Worm (Caenorhabditis elegans) whole organism, L2 larva: Measurements from ENCODE around the gene gpa-13.

ENCODE experiments used
- C34F6.9 ChIP-seq: fragments of 150-350 bp; optimal IDR thresholded peaks from 2 replicates; lab custom pipeline; 2014; ENCODE audit warnings: missing biosample characterization, missing genetic modification characterization
- Y55F3AM.14 ChIP-seq: fragments of 200-800 bp; sonication (Bioruptor generic); optimal IDR thresholded peaks from 2 replicates; lab custom pipeline; 2018; ENCODE audit warnings: mild to moderate bottlenecking, missing genetic modification characterization, missing compliant biosample characterization
- ZK546.5 ChIP-seq: sonication (generic microtip); optimal IDR thresholded peaks from 2 replicates; lab custom pipeline; 2017; ENCODE audit warnings: missing biosample characterization, missing genetic modification characterization
- alr-1 ChIP-seq: fragments of 150-350 bp; optimal IDR thresholded peaks from 2 replicates; lab custom pipeline; 2014; ENCODE audit warnings: missing biosample characterization, missing genetic modification characterization
- aly-2 ChIP-seq: fragments of 150-350 bp; optimal IDR thresholded peaks from 2 replicates; lab custom pipeline; 2014; ENCODE audit warnings: missing biosample characterization, missing genetic modification characterization
- ama-1 ChIP-seq: fragments of 150-350 bp; optimal IDR thresholded peaks from 2 replicates; lab custom pipeline; 2018; ENCODE audit warnings: inconsistent platforms
- blmp-1 ChIP-seq: sonication (generic microtip); optimal IDR thresholded peaks from 2 replicates; lab custom pipeline; 2017; ENCODE audit warnings: missing genetic modification characterization, mild to moderate bottlenecking, missing compliant biosample characterization, antibody characterized with exemption, moderate library complexity; ENCODE audit not compliant: insufficient read depth
- ceh-16 ChIP-seq: fragments of 150-350 bp; optimal IDR thresholded peaks from 2 replicates; lab custom pipeline; 2014; ENCODE audit warnings: missing biosample characterization, missing genetic modification characterization
- crh-2 ChIP-seq: sonication (generic microtip); optimal IDR thresholded peaks from 2 replicates; lab custom pipeline; 2017; ENCODE audit warnings: missing biosample characterization, missing genetic modification characterization
- dmd-4 ChIP-seq: sonication (generic microtip); optimal IDR thresholded peaks from 2 replicates; lab custom pipeline; 2017; ENCODE audit warnings: missing biosample characterization, missing genetic modification characterization
- egl-27 ChIP-seq: sonication (generic microtip); optimal IDR thresholded peaks from 3 replicates; lab custom pipeline; 2017; ENCODE audit warnings: missing biosample characterization, missing genetic modification reagents, missing genetic modification characterization
- elt-1 ChIP-seq: fragments of 150-350 bp; optimal IDR thresholded peaks from 2 replicates; lab custom pipeline; 2014; ENCODE audit warnings: missing biosample characterization, missing genetic modification characterization
- elt-3 ChIP-seq: sonication (generic microtip); optimal IDR thresholded peaks from 2 replicates; lab custom pipeline; 2017; ENCODE audit warnings: missing biosample characterization, missing genetic modification characterization
- fos-1 ChIP-seq: fragments of 150-350 bp; optimal IDR thresholded peaks from 2 replicates; lab custom pipeline; 2014; ENCODE audit warnings: missing biosample characterization, missing genetic modification characterization
- gmeb-1 ChIP-seq: fragments of 150-350 bp; optimal IDR thresholded peaks from 2 replicates; lab custom pipeline; 2014; ENCODE audit warnings: missing biosample characterization, missing genetic modification characterization
- lin-11 ChIP-seq: fragments of 150-350 bp; sonication (generic microtip); optimal IDR thresholded peaks from 2 replicates; lab custom pipeline; 2014; ENCODE audit warnings: missing biosample characterization, missing genetic modification characterization, inconsistent platforms, mixed read lengths
- lin-39 ChIP-seq: fragments of 150-350 bp; optimal IDR thresholded peaks from 2 replicates; lab custom pipeline; 2014; ENCODE audit warnings: missing biosample characterization, missing genetic modification reagents, missing genetic modification characterization
- mab-5 ChIP-seq: fragments of 150-350 bp; optimal IDR thresholded peaks from 2 replicates; lab custom pipeline; 2014; ENCODE audit warnings: missing biosample characterization, missing genetic modification characterization
- mdl-1 ChIP-seq, 2 experiments: fragments of 150-350 bp in 1 of 2; sonication (generic microtip) in 1 of 2; optimal IDR thresholded peaks; 2 replicates each; lab custom pipeline; 2017; ENCODE audit warnings: missing biosample characterization in 2 of 2, missing genetic modification characterization in 2 of 2
- nhr-10 ChIP-seq: sonication (generic microtip); optimal IDR thresholded peaks from 2 replicates; lab custom pipeline; 2017; ENCODE audit warnings: missing biosample characterization, missing genetic modification characterization
- nhr-12 ChIP-seq: fragments of 150-350 bp; optimal IDR thresholded peaks from 2 replicates; lab custom pipeline; 2014; ENCODE audit warnings: missing biosample characterization, missing genetic modification characterization
- nhr-129 ChIP-seq: fragments of 150-350 bp; optimal IDR thresholded peaks from 2 replicates; lab custom pipeline; 2014; ENCODE audit warnings: missing biosample characterization, missing genetic modification characterization
- nhr-23 ChIP-seq: fragments of 150-350 bp; optimal IDR thresholded peaks from 2 replicates; lab custom pipeline; 2014; ENCODE audit warnings: missing biosample characterization, missing genetic modification reagents, missing genetic modification characterization
- nhr-237 ChIP-seq: fragments of 150-350 bp; optimal IDR thresholded peaks from 2 replicates; lab custom pipeline; 2014; ENCODE audit warnings: missing biosample characterization, missing genetic modification characterization
- nhr-25 ChIP-seq: fragments of 150-350 bp; sonication (generic microtip); optimal IDR thresholded peaks from 3 replicates; lab custom pipeline; 2014; ENCODE audit warnings: missing biosample characterization, missing genetic modification characterization
- nhr-6 ChIP-seq: fragments of 150-350 bp; optimal IDR thresholded peaks from 2 replicates; lab custom pipeline; 2014; ENCODE audit warnings: missing biosample characterization, missing genetic modification characterization
- nhr-77 ChIP-seq: fragments of 150-350 bp; optimal IDR thresholded peaks from 2 replicates; lab custom pipeline; 2014; ENCODE audit warnings: missing biosample characterization, missing genetic modification characterization
- peb-1 ChIP-seq: fragments of 150-350 bp; optimal IDR thresholded peaks from 2 replicates; lab custom pipeline; 2014; ENCODE audit warnings: missing biosample characterization, missing genetic modification characterization
- sem-4 ChIP-seq: fragments of 150-350 bp; optimal IDR thresholded peaks from 2 replicates; lab custom pipeline; 2014; ENCODE audit warnings: missing biosample characterization, missing genetic modification reagents, missing genetic modification characterization
- skn-1 ChIP-seq: sonication (generic microtip); optimal IDR thresholded peaks from 2 replicates; lab custom pipeline; 2017; ENCODE audit warnings: missing biosample characterization, missing genetic modification characterization
- sma-3 ChIP-seq: sonication (generic microtip); optimal IDR thresholded peaks from 2 replicates; lab custom pipeline; 2016; ENCODE audit warnings: missing genetic modification reagents, missing genetic modification characterization, missing compliant biosample characterization
- sma-9 ChIP-seq, 2 experiments: fragments of 150-350 bp in 1 of 2; sonication (generic microtip) in 1 of 2; optimal IDR thresholded peaks; 2 replicates each; lab custom pipeline; 2014 to 2016; ENCODE audit warnings: missing genetic modification characterization in 2 of 2, mild to moderate bottlenecking in 1 of 2, missing biosample characterization in 1 of 2, missing compliant biosample characterization in 1 of 2, missing genetic modification reagents in 1 of 2, moderate library complexity in 1 of 2
- snpc-4 ChIP-seq: fragments of 150-350 bp; optimal IDR thresholded peaks from 2 replicates; lab custom pipeline; 2014; ENCODE audit warnings: missing biosample characterization, missing genetic modification characterization
- unc-39 ChIP-seq: fragments of 150-350 bp; optimal IDR thresholded peaks from 2 replicates; lab custom pipeline; 2014; ENCODE audit warnings: missing biosample characterization, missing genetic modification characterization
- unc-55 ChIP-seq: fragments of 150-350 bp; sonication (generic microtip); optimal IDR thresholded peaks from 3 replicates; lab custom pipeline; 2014; ENCODE audit warnings: missing biosample characterization, missing genetic modification reagents, missing genetic modification characterization
- unc-62 ChIP-seq: fragments of 150-350 bp; optimal IDR thresholded peaks from 2 replicates; lab custom pipeline; 2014; ENCODE audit warnings: missing biosample characterization, missing genetic modification reagents, missing genetic modification characterization

The gpa-13 gene

ce11 chrV:12752407-12752806 lies 2.3 kb downstream of the gpa-13 start, which contains the start of gene C15C8.8:
TSS of gene C15C8.8 (minus strand) at chrV:12752507.
- no peak for TF ChIP-seq sma-9 (GFP tag; optimal IDR thresholded peaks at IDR 0.05; lab: Kevin White, UChicago)
- TF ChIP-seq sma-9 (tag; optimal IDR thresholded peaks at IDR 0.05; lab: Kevin White, UChicago) = no peak
- no peak for TF ChIP-seq nhr-12
- no peak for TF ChIP-seq mdl-1 (tag; optimal IDR thresholded peaks at IDR 0.05; lab: Kevin White, UChicago)
- no peak for TF ChIP-seq sem-4 (tag; lab: Kevin White, UChicago)
- no peak for TF ChIP-seq nhr-237 (tag; lab: Kevin White, UChicago)
- no peak for TF ChIP-seq crh-2 (tag; lab: Kevin White, UChicago)
- no peak for TF ChIP-seq blmp-1
- no peak for TF ChIP-seq nhr-129
- TF ChIP-seq aly-2 = no peak
- TF ChIP-seq egl-27 (tag; lab: Kevin White, UChicago) = no peak
- TF ChIP-seq nhr-6 (tag; lab: Kevin White, UChicago) = no peak
- TF ChIP-seq snpc-4 (tag; lab: Kevin White, UChicago) = no peak
- no peak for TF ChIP-seq lin-39 (tag; lab: Kevin White, UChicago)
- TF ChIP-seq nhr-23 (tag; lab: Kevin White, UChicago) = no peak
- TF ChIP-seq sma-3 = no peak
- TF ChIP-seq elt-3 (tag; lab: Kevin White, UChicago) = no peak
- no peak for TF ChIP-seq dmd-4
- TF ChIP-seq nhr-77 (tag; lab: Kevin White, UChicago) = no peak

ce11 chrV:12751495-12752050 lies 3.2 kb downstream of the gpa-13 start, which contains the start of gene C15C8.6:
TSS of gene C15C8.6 (minus strand) at chrV:12751545.
- TF ChIP-seq C34F6.9 (tag; lab: Kevin White, UChicago) (no peak), alr-1 (tag; lab: Kevin White, UChicago) (no peak), peb-1 (no peak), aly-2 (no peak), snpc-4 (tag; lab: Kevin White, UChicago) (no peak), gmeb-1 (no peak), lin-11 (no peak), nhr-77 (tag; lab: Kevin White, UChicago) (no peak), sem-4 (tag; lab: Kevin White, UChicago) (no peak), mdl-1 (tag; optimal IDR thresholded peaks at IDR 0.05; lab: Kevin White, UChicago) (no peak), nhr-25 (tag; lab: Kevin White, UChicago) (no peak)

- TF ChIP-seq crh-2 (tag; lab: Kevin White, UChicago) (no peak), aly-2 (no peak), C34F6.9 (tag; lab: Kevin White, UChicago) (no peak), lin-11 (no peak), peb-1 (no peak), dmd-4 (no peak), nhr-23 (tag; lab: Kevin White, UChicago) (no peak), unc-39 (tag; lab: Kevin White, UChicago) (no peak), elt-1 (tag; lab: Kevin White, UChicago) (no peak), nhr-10 (tag; lab: Kevin White, UChicago) (no peak), nhr-77 (tag; lab: Kevin White, UChicago) (no peak), gmeb-1 (no peak), ama-1 (no peak), mab-5 (no peak), elt-3 (tag; lab: Kevin White, UChicago) (no peak), egl-27 (tag; lab: Kevin White, UChicago) (no peak)
- TF ChIP-seq, all 48 proteins: peak for 0
These were observed 5.2 kb downstream of the gpa-13 start for ce11 chrV:12749558-12749957.

- TF ChIP-seq nhr-237 (tag; lab: Kevin White, UChicago) (no peak), fos-1 (tag; lab: Kevin White, UChicago) (no peak), unc-55 (GFP tag; lab: Kevin White, UChicago) (no peak), unc-39 (tag; lab: Kevin White, UChicago) (no peak), mdl-1 (tag; optimal IDR thresholded peaks at IDR 0.05; lab: Kevin White, UChicago) (no peak), elt-3 (tag; lab: Kevin White, UChicago) (no peak), sma-3 (no peak), sem-4 (tag; lab: Kevin White, UChicago) (no peak), dmd-4 (no peak), unc-62 (GFP tag; lab: Kevin White, UChicago) (no peak), skn-1 (no peak), Y55F3AM.14 (GFP tag; lab: Kevin White, UChicago) (no peak), gmeb-1 (no peak), nhr-10 (tag; lab: Kevin White, UChicago) (no peak), mab-5 (no peak), ZK546.5 (tag; lab: Kevin White, UChicago) (no peak), ceh-16 (tag; lab: Kevin White, UChicago) (no peak), lin-11 (no peak), nhr-129 (no peak), alr-1 (tag; lab: Kevin White, UChicago) (no peak)
These were observed 6.9 kb downstream of the gpa-13 start, which contains the start of gene C15C8.5 for ce11 chrV:12747856-12748255. TSS of gene C15C8.5 (plus strand) at chrV:12748007.
